Worm (Caenorhabditis elegans) whole organism, L4 larva: Measurements from ENCODE around the gene kcc-3.

Source experiments
- D1046.2 ChIP-seq: fragments of 200-800 bp; sonication (Bioruptor generic); IDR thresholded peaks from 2 replicates; pipeline ENCODE4 v1.3.6; 2022; ENCODE audit warnings: missing genetic modification characterization, missing compliant biosample characterization
- F10B5.3 ChIP-seq: sonication (generic microtip); optimal IDR thresholded peaks from 2 replicates; lab custom pipeline; 2016; ENCODE audit warnings: mild to moderate bottlenecking, missing genetic modification characterization, missing compliant biosample characterization
- F44E2.7 ChIP-seq: fragments of 200-800 bp; sonication (Bioruptor generic); IDR thresholded peaks from 2 replicates; pipeline ENCODE4 v2.1.2; 2022; ENCODE audit warnings: missing genetic modification characterization, missing compliant biosample characterization
- R02D3.7 ChIP-seq: fragments of 150-350 bp; sonication (generic microtip); optimal IDR thresholded peaks from 3 replicates; lab custom pipeline; 2014; ENCODE audit warnings: missing biosample characterization, missing genetic modification characterization
- Y5F2A.4 ChIP-seq: fragments of 200-800 bp; sonication (Bioruptor generic); optimal IDR thresholded peaks from 2 replicates; lab custom pipeline; 2018; ENCODE audit warnings: mild to moderate bottlenecking, missing genetic modification characterization, missing compliant biosample characterization
- aha-1 ChIP-seq: fragments of 150-350 bp; peaks from one replicate; lab custom pipeline; 2014; ENCODE audit warnings: missing biosample characterization, missing genetic modification characterization
- attf-4 ChIP-seq: sonication (generic microtip); optimal IDR thresholded peaks from 3 replicates; lab custom pipeline; 2017; ENCODE audit warnings: missing biosample characterization, missing genetic modification characterization
- ceh-20 ChIP-seq: fragments of 200-800 bp; sonication (Bioruptor generic); IDR thresholded peaks from 2 replicates; pipeline ENCODE4 v1.3.6; 2022; ENCODE audit warnings: missing genetic modification reagents, missing genetic modification characterization, missing compliant biosample characterization
- ceh-32 ChIP-seq: sonication (generic microtip); optimal IDR thresholded peaks from 2 replicates; lab custom pipeline; 2016; ENCODE audit warnings: mild to moderate bottlenecking, missing genetic modification characterization, missing compliant biosample characterization; ENCODE audit not compliant: poor library complexity
- cey-2 ChIP-seq: sonication (generic microtip); optimal IDR thresholded peaks from 3 replicates; lab custom pipeline; 2017; ENCODE audit warnings: missing genetic modification characterization, mild to moderate bottlenecking, missing compliant biosample characterization, antibody characterized with exemption, borderline replicate concordance; ENCODE audit not compliant: insufficient read depth
- ctbp-1 ChIP-seq: fragments of 200-800 bp; sonication (Bioruptor generic); IDR thresholded peaks from 2 replicates; pipeline ENCODE4 v1.3.6; 2022; ENCODE audit warnings: missing genetic modification reagents, missing genetic modification characterization, missing compliant biosample characterization
- daf-12 ChIP-seq: fragments of 150-350 bp; optimal IDR thresholded peaks from 2 replicates; lab custom pipeline; 2014; ENCODE audit warnings: missing biosample characterization, missing genetic modification reagents, missing genetic modification characterization
- daf-8 ChIP-seq: fragments of 200-800 bp; sonication (Bioruptor generic); IDR thresholded peaks from 2 replicates; pipeline ENCODE4 v1.3.6; 2022; ENCODE audit warnings: missing genetic modification characterization, missing compliant biosample characterization
- dmd-9 ChIP-seq: fragments of 200-800 bp; sonication (Bioruptor generic); IDR thresholded peaks from 2 replicates; pipeline ENCODE4 v1.3.6; 2022; ENCODE audit warnings: missing genetic modification reagents, missing genetic modification characterization, missing compliant biosample characterization
- egl-27 ChIP-seq: sonication (generic microtip); optimal IDR thresholded peaks from 3 replicates; lab custom pipeline; 2017; ENCODE audit warnings: missing biosample characterization, missing genetic modification reagents, missing genetic modification characterization
- fkh-10 ChIP-seq: fragments of 150-350 bp; optimal IDR thresholded peaks from 2 replicates; lab custom pipeline; 2014; ENCODE audit warnings: missing biosample characterization, missing genetic modification reagents, missing genetic modification characterization
- fos-1 ChIP-seq: fragments of 150-350 bp; optimal IDR thresholded peaks from 2 replicates; lab custom pipeline; 2014; ENCODE audit warnings: missing biosample characterization, missing genetic modification characterization
- hlh-11 ChIP-seq: fragments of 200-800 bp; sonication (Bioruptor generic); optimal IDR thresholded peaks from 2 replicates; lab custom pipeline; 2018; ENCODE audit warnings: mild to moderate bottlenecking, missing genetic modification characterization, missing compliant biosample characterization
- jun-1 ChIP-seq: fragments of 150-350 bp; optimal IDR thresholded peaks from 2 replicates; lab custom pipeline; 2014; ENCODE audit warnings: missing biosample characterization, missing genetic modification reagents, missing genetic modification characterization
- lin-1 ChIP-seq: fragments of 200-800 bp; sonication (Bioruptor generic); IDR thresholded peaks from 2 replicates; pipeline ENCODE4 v1.3.6; 2022; ENCODE audit warnings: missing genetic modification reagents, missing genetic modification characterization, missing compliant biosample characterization
- lin-38 ChIP-seq: fragments of 200-800 bp; sonication (Bioruptor generic); IDR thresholded peaks from 2 replicates; pipeline ENCODE4 v1.3.6; 2022; ENCODE audit warnings: missing genetic modification reagents, missing genetic modification characterization, missing compliant biosample characterization
- lin-39 ChIP-seq: fragments of 150-350 bp; optimal IDR thresholded peaks from 2 replicates; lab custom pipeline; 2014; ENCODE audit warnings: missing biosample characterization, missing genetic modification reagents, missing genetic modification characterization
- lir-3 ChIP-seq: sonication (generic microtip); optimal IDR thresholded peaks from 2 replicates; lab custom pipeline; 2016; ENCODE audit warnings: mild to moderate bottlenecking, missing genetic modification characterization, missing compliant biosample characterization
- madf-9 ChIP-seq: fragments of 200-800 bp; sonication (Bioruptor generic); conservative IDR thresholded peaks from 2 replicates; pipeline ENCODE4 v1.3.6; 2022; ENCODE audit warnings: missing genetic modification reagents, missing genetic modification characterization, missing compliant biosample characterization
- mdl-1 ChIP-seq, 2 experiments: fragments of 150-350 bp in 1 of 2; sonication (generic microtip) in 1 of 2; optimal IDR thresholded peaks; 2 replicates each; lab custom pipeline; 2014 to 2017; ENCODE audit warnings: missing biosample characterization in 2 of 2, missing genetic modification characterization in 2 of 2
- mes-2 ChIP-seq: sonication (generic microtip); optimal IDR thresholded peaks from 2 replicates; lab custom pipeline; 2016; ENCODE audit warnings: missing genotype, mild to moderate bottlenecking, missing genetic modification characterization, missing compliant biosample characterization; ENCODE audit not compliant: poor library complexity, severe bottlenecking
- mxl-2 ChIP-seq: fragments of 200-800 bp; sonication (Bioruptor generic); conservative IDR thresholded peaks from 2 replicates; pipeline ENCODE4 v1.3.6; 2022; ENCODE audit warnings: missing genetic modification reagents, missing genetic modification characterization, missing compliant biosample characterization
- nhr-10 ChIP-seq: fragments of 150-350 bp; optimal IDR thresholded peaks from 2 replicates; lab custom pipeline; 2014; ENCODE audit warnings: missing biosample characterization, missing genetic modification characterization
- nhr-11 ChIP-seq: fragments of 150-350 bp; optimal IDR thresholded peaks from 2 replicates; lab custom pipeline; 2014; ENCODE audit warnings: missing biosample characterization, missing genetic modification characterization
- nhr-25 ChIP-seq: sonication (generic microtip); optimal IDR thresholded peaks from 2 replicates; lab custom pipeline; 2017; ENCODE audit warnings: missing genetic modification characterization, mild to moderate bottlenecking, missing compliant biosample characterization, antibody characterized with exemption, moderate library complexity, borderline replicate concordance; ENCODE audit not compliant: insufficient read depth
- nhr-28 ChIP-seq: fragments of 150-350 bp; optimal IDR thresholded peaks from 2 replicates; lab custom pipeline; 2014; ENCODE audit warnings: missing biosample characterization, missing genetic modification characterization
- nhr-41 ChIP-seq: fragments of 200-800 bp; sonication (Bioruptor generic); IDR thresholded peaks from 2 replicates; pipeline ENCODE4 v1.3.6; 2022; ENCODE audit warnings: missing genetic modification reagents, missing genetic modification characterization, missing compliant biosample characterization
- nhr-76 ChIP-seq: fragments of 150-350 bp; optimal IDR thresholded peaks from 2 replicates; lab custom pipeline; 2014; ENCODE audit warnings: missing biosample characterization, missing genetic modification characterization
- php-3 ChIP-seq: fragments of 200-800 bp; sonication (Bioruptor generic); IDR thresholded peaks from 2 replicates; pipeline ENCODE4 v1.3.6; 2022; ENCODE audit warnings: missing genetic modification reagents, missing genetic modification characterization, missing compliant biosample characterization
- rbr-2 ChIP-seq: sonication (generic microtip); optimal IDR thresholded peaks from 2 replicates; lab custom pipeline; 2016; ENCODE audit warnings: missing genotype, missing genetic modification characterization, missing compliant biosample characterization
- sdz-12 ChIP-seq: fragments of 200-800 bp; sonication (Bioruptor generic); optimal IDR thresholded peaks from 2 replicates; lab custom pipeline; 2018; ENCODE audit warnings: mild to moderate bottlenecking, missing genetic modification characterization, missing compliant biosample characterization
- skn-1 ChIP-seq: fragments of 150-350 bp; optimal IDR thresholded peaks from 2 replicates; lab custom pipeline; 2014; ENCODE audit warnings: missing biosample characterization, missing genetic modification characterization
- spr-1 ChIP-seq: sonication (generic microtip); optimal IDR thresholded peaks from 2 replicates; lab custom pipeline; 2016; ENCODE audit warnings: mild to moderate bottlenecking, missing genetic modification characterization, missing compliant biosample characterization
- tag-97 ChIP-seq: fragments of 200-800 bp; sonication (Bioruptor generic); IDR thresholded peaks from 2 replicates; pipeline ENCODE4 v1.3.6; 2022; ENCODE audit warnings: missing genetic modification characterization, missing compliant biosample characterization
- tra-1 ChIP-seq: fragments of 200-800 bp; sonication (Bioruptor generic); IDR thresholded peaks from 2 replicates; pipeline ENCODE4 v1.3.6; 2022; ENCODE audit warnings: missing genetic modification reagents, missing genetic modification characterization, missing compliant biosample characterization
- unc-130 ChIP-seq: sonication (generic microtip); optimal IDR thresholded peaks from 2 replicates; lab custom pipeline; 2016; ENCODE audit warnings: missing genetic modification reagents, missing genetic modification characterization, missing compliant biosample characterization
- unc-39 ChIP-seq: sonication (generic microtip); optimal IDR thresholded peaks from 2 replicates; lab custom pipeline; 2017; ENCODE audit warnings: missing biosample characterization, missing genetic modification characterization
- unc-62 ChIP-seq, 3 experiments: fragments of 150-350 bp in 1 of 3; sonication (generic microtip); optimal IDR thresholded peaks in 2 of 3; peaks in 1 of 3; 1 replicate in 1 of 3; 2 replicates in 2 of 3; lab custom pipeline; 2014 to 2017; ENCODE audit warnings: missing biosample characterization in 3 of 3, missing genetic modification characterization in 3 of 3, missing genetic modification reagents in 3 of 3, missing genotype in 1 of 3
- vab-7 ChIP-seq: fragments of 200-800 bp; sonication (Bioruptor generic); IDR thresholded peaks from 2 replicates; pipeline ENCODE4 v1.3.6; 2022; ENCODE audit warnings: missing genetic modification reagents, missing genetic modification characterization, missing compliant biosample characterization
- zip-11 ChIP-seq: fragments of 200-800 bp; sonication (Bioruptor generic); IDR thresholded peaks from 2 replicates; pipeline ENCODE4 v1.3.6; 2022; ENCODE audit warnings: missing genetic modification characterization, missing compliant biosample characterization
- zip-2 ChIP-seq: fragments of 150-350 bp; optimal IDR thresholded peaks from 2 replicates; lab custom pipeline; 2014; ENCODE audit warnings: missing biosample characterization, missing genetic modification characterization
- ztf-11 ChIP-seq: fragments of 150-350 bp; optimal IDR thresholded peaks from 2 replicates; lab custom pipeline; 2014; ENCODE audit warnings: missing biosample characterization, missing genetic modification characterization

kcc-3 gene

DNA sequence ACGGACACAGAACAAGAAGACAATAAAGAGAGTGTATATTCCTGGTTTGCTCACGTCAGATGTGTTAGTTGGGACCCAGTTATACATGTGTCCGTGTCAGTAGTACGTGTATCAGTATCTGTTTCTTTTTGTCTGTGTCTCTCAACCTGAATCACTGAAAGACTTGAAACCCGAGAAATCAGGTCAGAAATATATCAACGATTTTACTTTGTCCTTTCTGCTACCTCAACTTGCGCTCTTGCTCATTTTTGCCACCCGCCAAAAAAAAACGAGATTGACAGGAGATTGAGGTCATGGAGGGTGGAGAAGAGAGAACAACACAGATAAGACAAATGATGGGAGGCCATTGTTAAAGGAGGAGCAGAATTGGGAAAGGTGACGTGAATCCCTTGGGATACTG is 14.5 kb downstream of the kcc-3 start:
- TF ChIP-seq lin-38 (GFP tag; lab: Robert Waterston, UW) (no peak), ztf-11 (no peak), php-3 (GFP tag; lab: Robert Waterston, UW) (no peak), aha-1 (tag; lab: Kevin White, UChicago) (peak; percentile 97), madf-9 (GFP tag; lab: Robert Waterston, UW) (no peak), daf-8 (no peak), unc-62 (GFP tag; optimal IDR thresholded peaks at IDR 0.05 in 1 of 2; lab: Kevin White, UChicago) (peak in 1 of 2 experiments; percentile 89), unc-62 (tag; optimal IDR thresholded peaks at IDR 0.05; lab: Kevin White, UChicago) (no peak), F10B5.3 (tag; lab: Kevin White, UChicago) (no peak)

DNA sequence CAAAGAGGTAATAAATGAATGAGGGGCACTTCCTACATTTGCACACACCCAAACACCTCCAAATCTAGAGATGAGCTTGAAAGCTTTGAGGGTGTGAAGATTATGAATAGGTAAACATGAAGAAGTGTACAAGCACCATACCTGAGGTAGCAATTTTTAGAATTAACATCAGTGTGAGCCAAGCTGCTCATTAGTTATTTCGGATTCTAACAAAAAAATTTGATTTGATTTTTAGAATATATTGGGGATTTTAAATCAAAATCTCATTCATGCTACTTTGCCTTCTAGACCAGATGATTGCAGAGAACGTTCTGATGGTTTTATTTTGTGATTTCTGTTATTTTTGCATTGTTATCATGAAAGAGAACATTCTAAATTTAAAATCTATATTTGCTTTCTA is 20.3 kb downstream of the kcc-3 start:
- TF ChIP-seq spr-1 (tag; lab: Kevin White, UChicago) = no peak
- TF ChIP-seq zip-2 (tag; lab: Kevin White, UChicago) = no peak
- peak in 1 of 2 experiments; percentile 96 for TF ChIP-seq unc-62 (GFP tag; optimal IDR thresholded peaks at IDR 0.05 in 1 of 2; lab: Kevin White, UChicago)
- TF ChIP-seq unc-62 (tag; optimal IDR thresholded peaks at IDR 0.05; lab: Kevin White, UChicago) = no peak
- no peak for TF ChIP-seq jun-1 (tag; lab: Kevin White, UChicago)
- TF ChIP-seq, all 104 proteins: peak for 1

DNA sequence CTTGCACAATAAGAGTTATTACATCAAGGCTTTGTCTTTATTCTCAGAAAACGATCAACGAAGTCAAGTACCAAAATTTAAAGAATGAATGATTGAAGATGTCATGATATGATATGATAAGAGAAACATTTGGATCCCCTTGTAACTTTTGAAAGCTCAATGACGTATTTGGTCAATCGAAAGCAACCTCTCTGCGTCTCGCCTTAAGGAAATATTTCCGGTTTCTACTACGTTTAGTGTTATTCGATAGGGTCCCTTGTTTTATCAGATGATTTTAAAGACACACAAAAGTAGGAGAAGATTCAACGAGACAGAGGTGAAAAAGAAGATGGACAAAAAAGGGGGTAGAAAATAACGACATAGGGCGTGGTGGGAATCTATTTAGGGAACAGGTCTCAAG is 20.8 kb downstream of the kcc-3 start:
- TF ChIP-seq fkh-10 (GFP tag; lab: Kevin White, UChicago) (no peak), D1046.2 (no peak), fos-1 (tag; lab: Kevin White, UChicago) (no peak), R02D3.7 (tag; lab: Kevin White, UChicago) (no peak), ceh-32 (tag; lab: Kevin White, UChicago) (no peak), ceh-20 (GFP tag; lab: Robert Waterston, UW) (no peak), unc-130 (GFP tag; lab: Kevin White, UChicago) (no peak), vab-7 (GFP tag; lab: Robert Waterston, UW) (no peak), skn-1 (tag; lab: Kevin White, UChicago) (no peak), dmd-9 (GFP tag; lab: Robert Waterston, UW) (no peak), hlh-11 (peak; percentile 29), cey-2 (no peak), attf-4 (tag; lab: Kevin White, UChicago) (no peak), rbr-2 (tag; lab: Kevin White, UChicago) (no peak), daf-12 (tag; lab: Kevin White, UChicago) (no peak), tra-1 (no peak), lin-39 (tag; lab: Kevin White, UChicago) (no peak), nhr-10 (no peak), sdz-12 (GFP tag; lab: Kevin White, UChicago) (no peak), mdl-1 (tag; optimal IDR thresholded peaks at IDR 0.05; lab: Kevin White, UChicago) (peak in 1 of 2 experiments; percentile 61), lir-3 (tag; lab: Kevin White, UChicago) (no peak), lin-1 (GFP tag; lab: Robert Waterston, UW) (no peak), egl-27 (no peak), unc-62 (GFP tag; optimal IDR thresholded peaks at IDR 0.05 in 1 of 2; lab: Kevin White, UChicago) (no peak), unc-62 (tag; optimal IDR thresholded peaks at IDR 0.05; lab: Kevin White, UChicago) (no peak), mxl-2 (GFP tag; lab: Robert Waterston, UW) (no peak), nhr-76 (tag; lab: Kevin White, UChicago) (no peak), nhr-11 (tag; lab: Kevin White, UChicago) (no peak), tag-97 (GFP tag; lab: Robert Waterston, UW) (no peak), ctbp-1 (GFP tag; lab: Robert Waterston, UW) (no peak), F44E2.7 (GFP tag; lab: Robert Waterston, UW) (no peak), zip-11 (GFP tag; lab: Robert Waterston, UW) (no peak), aha-1 (tag; lab: Kevin White, UChicago) (no peak), nhr-28 (tag; lab: Kevin White, UChicago) (peak; percentile 35), nhr-41 (no peak), Y5F2A.4 (GFP tag; lab: Kevin White, UChicago) (no peak), nhr-25 (tag; lab: Kevin White, UChicago) (peak; percentile 37), unc-39 (no peak), zip-2 (tag; lab: Kevin White, UChicago) (no peak), mes-2 (tag; lab: Kevin White, UChicago) (no peak)
